Worm (Caenorhabditis elegans): Measurements from ENCODE around the gene ncx-6.

- no peak for TF ChIP-seq daf-12 (tag; optimal IDR thresholded peaks at IDR 0.05)
- TF ChIP-seq fos-1 (tag; optimal IDR thresholded peaks at IDR 0.05) = no peak
Measured at ce11 chrIII:9734030-9734429, 20.3 kb upstream of the ncx-6 start.

Data from whole organism, L3 larva.